Worm (Caenorhabditis elegans) whole organism, young adult: ENCODE results near the gene F26F12.8.

Source experiments
- B0261.1 ChIP-seq: sonication (generic microtip); optimal IDR thresholded peaks from 2 replicates; lab custom pipeline; 2016; ENCODE audit warnings: mild to moderate bottlenecking, missing genetic modification characterization, moderate library complexity, missing compliant biosample characterization
- C17E4.6 ChIP-seq: fragments of 200-800 bp; sonication (Bioruptor generic); IDR thresholded peaks from 2 replicates; pipeline ENCODE4 v1.3.6; 2022; ENCODE audit warnings: missing genetic modification reagents, missing genetic modification characterization, missing compliant biosample characterization
- F22D6.2 ChIP-seq: sonication (generic microtip); optimal IDR thresholded peaks from 2 replicates; lab custom pipeline; 2016; ENCODE audit warnings: mild to moderate bottlenecking, missing genetic modification characterization, missing compliant biosample characterization
- F33H1.4 ChIP-seq: fragments of 200-800 bp; sonication (Bioruptor generic); IDR thresholded peaks from 2 replicates; pipeline ENCODE4 v1.3.6; 2022; ENCODE audit warnings: missing genetic modification reagents, missing genetic modification characterization, missing compliant biosample characterization
- F55B11.4 ChIP-seq: sonication (generic microtip); optimal IDR thresholded peaks from 2 replicates; lab custom pipeline; 2016; ENCODE audit warnings: missing compliant biosample characterization, missing genetic modification characterization, borderline replicate concordance; ENCODE audit not compliant: insufficient read depth
- Y53G8AR.9 ChIP-seq: fragments of 200-800 bp; sonication (Bioruptor generic); conservative IDR thresholded peaks from 2 replicates; pipeline ENCODE4 v1.3.6; 2022; ENCODE audit warnings: missing genetic modification reagents, missing genetic modification characterization, missing compliant biosample characterization
- Y67H2A.10 ChIP-seq: fragments of 200-800 bp; sonication (Bioruptor generic); conservative IDR thresholded peaks from 2 replicates; pipeline ENCODE4 v1.3.6; 2022; ENCODE audit warnings: missing genetic modification reagents, missing genetic modification characterization, missing compliant biosample characterization
- Y95B8A.8 ChIP-seq: fragments of 200-800 bp; sonication (Bioruptor generic); IDR thresholded peaks from 2 replicates; pipeline ENCODE4 v1.3.6; 2022; ENCODE audit warnings: missing genetic modification reagents, missing genetic modification characterization, missing compliant biosample characterization
- akir-1 ChIP-seq: fragments of 200-800 bp; sonication (Bioruptor generic); optimal IDR thresholded peaks from 2 replicates; lab custom pipeline; 2018; ENCODE audit warnings: mild to moderate bottlenecking, missing genetic modification characterization, moderate library complexity, missing compliant biosample characterization
- aptf-2 ChIP-seq: fragments of 200-800 bp; sonication (Bioruptor generic); conservative IDR thresholded peaks from 2 replicates; pipeline ENCODE4 v1.3.6; 2022; ENCODE audit warnings: missing genetic modification reagents, missing genetic modification characterization, missing compliant biosample characterization
- attf-6 ChIP-seq: fragments of 200-800 bp; sonication (Bioruptor generic); IDR thresholded peaks from 2 replicates; pipeline ENCODE4 v1.3.6; 2022; ENCODE audit warnings: missing genetic modification reagents, missing genetic modification characterization, missing compliant biosample characterization
- ceh-100 ChIP-seq: fragments of 200-800 bp; sonication (Bioruptor generic); IDR thresholded peaks from 2 replicates; pipeline ENCODE4 v1.3.6; 2022; ENCODE audit warnings: missing genetic modification reagents, missing genetic modification characterization, missing compliant biosample characterization
- die-1 ChIP-seq: sonication (generic microtip); optimal IDR thresholded peaks from 2 replicates; lab custom pipeline; 2016; ENCODE audit warnings: missing genotype, mild to moderate bottlenecking, missing genetic modification characterization, missing compliant biosample characterization
- dox-1 ChIP-seq: fragments of 200-800 bp; sonication (Bioruptor generic); IDR thresholded peaks from 2 replicates; pipeline ENCODE4 v1.3.6; 2022; ENCODE audit warnings: missing genetic modification reagents, missing genetic modification characterization, missing compliant biosample characterization
- egl-18 ChIP-seq: fragments of 200-800 bp; sonication (Bioruptor generic); IDR thresholded peaks from 2 replicates; pipeline ENCODE4 v1.3.6; 2022; ENCODE audit warnings: missing genetic modification reagents, missing genetic modification characterization, missing compliant biosample characterization
- ekl-4 ChIP-seq: fragments of 200-800 bp; sonication (Bioruptor generic); IDR thresholded peaks from 2 replicates; pipeline ENCODE4 v1.3.6; 2022; ENCODE audit warnings: missing genetic modification reagents, missing genetic modification characterization, missing compliant biosample characterization
- fkh-3 ChIP-seq: sonication (generic microtip); optimal IDR thresholded peaks from 2 replicates; lab custom pipeline; 2016; ENCODE audit warnings: mild to moderate bottlenecking, missing genetic modification characterization, missing compliant biosample characterization
- gei-17 ChIP-seq: fragments of 200-800 bp; sonication (Bioruptor generic); optimal IDR thresholded peaks from 2 replicates; lab custom pipeline; 2018; ENCODE audit warnings: mild to moderate bottlenecking, missing genetic modification characterization, missing compliant biosample characterization
- him-1 ChIP-seq: sonication (generic microtip); optimal IDR thresholded peaks from 2 replicates; lab custom pipeline; 2016; ENCODE audit warnings: missing genotype, missing genetic modification reagents, missing genetic modification characterization, missing compliant biosample characterization
- hmg-1.2 ChIP-seq: fragments of 200-800 bp; sonication (Bioruptor generic); IDR thresholded peaks from 2 replicates; pipeline ENCODE4 v1.3.6; 2022; ENCODE audit warnings: missing genetic modification reagents, missing genetic modification characterization, missing compliant biosample characterization
- let-607 ChIP-seq, 2 experiments: fragments of 200-800 bp in 1 of 2; sonication (Bioruptor generic) in 1 of 2; sonication (generic microtip) in 1 of 2; optimal IDR thresholded peaks; 2 replicates each; lab custom pipeline; 2016 to 2018; ENCODE audit warnings: mild to moderate bottlenecking in 2 of 2, missing compliant biosample characterization in 2 of 2, missing genetic modification characterization in 2 of 2, moderate library complexity in 2 of 2, missing genotype in 1 of 2
- lin-26 ChIP-seq: fragments of 200-800 bp; sonication (Bioruptor generic); IDR thresholded peaks from 2 replicates; pipeline ENCODE4 v1.3.6; 2022; ENCODE audit warnings: missing genetic modification reagents, missing genetic modification characterization, missing compliant biosample characterization
- lin-35 ChIP-seq, 3 experiments: fragments of 150-350 bp in 2 of 3; sonication (generic microtip) in 1 of 3; optimal IDR thresholded peaks; 2 replicates each; lab custom pipeline; 2014 to 2018; ENCODE audit warnings: missing biosample characterization in 3 of 3, missing genetic modification characterization in 3 of 3, missing genetic modification reagents in 3 of 3
- lin-40 ChIP-seq: sonication (generic microtip); optimal IDR thresholded peaks from 2 replicates; lab custom pipeline; 2016; ENCODE audit warnings: missing genetic modification characterization, mild to moderate bottlenecking, missing compliant biosample characterization, missing genotype, missing genetic modification reagents
- lin-54 ChIP-seq: fragments of 200-800 bp; sonication (Bioruptor generic); optimal IDR thresholded peaks from 2 replicates; lab custom pipeline; 2018; ENCODE audit warnings: mild to moderate bottlenecking, missing genetic modification characterization, missing compliant biosample characterization
- lir-1 ChIP-seq: fragments of 200-800 bp; sonication (Bioruptor generic); conservative IDR thresholded peaks from 2 replicates; pipeline ENCODE4 v1.3.6; 2022; ENCODE audit warnings: missing genetic modification reagents, missing genetic modification characterization, missing compliant biosample characterization
- madf-3 ChIP-seq: fragments of 200-800 bp; sonication (Bioruptor generic); IDR thresholded peaks from 2 replicates; pipeline ENCODE4 v1.3.6; 2022; ENCODE audit warnings: missing genetic modification reagents, missing genetic modification characterization, missing compliant biosample characterization
- madf-6 ChIP-seq: fragments of 200-800 bp; sonication (Bioruptor generic); IDR thresholded peaks from 2 replicates; pipeline ENCODE4 v1.3.6; 2022; ENCODE audit warnings: missing genetic modification reagents, missing genetic modification characterization, missing compliant biosample characterization
- mcd-1 ChIP-seq: fragments of 200-800 bp; sonication (Bioruptor generic); IDR thresholded peaks from 2 replicates; pipeline ENCODE4 v1.3.6; 2022; ENCODE audit warnings: missing genetic modification reagents, missing genetic modification characterization, missing compliant biosample characterization
- repo-1 ChIP-seq: sonication (generic microtip); optimal IDR thresholded peaks from 2 replicates; lab custom pipeline; 2017; ENCODE audit warnings: mild to moderate bottlenecking, missing genetic modification characterization, missing compliant biosample characterization
- rpc-1 ChIP-seq, 2 experiments: fragments of 150-350 bp in 1 of 2; sonication (generic microtip) in 1 of 2; optimal IDR thresholded peaks; 2 replicates each; lab custom pipeline; 2014 to 2018; ENCODE audit warnings: missing biosample characterization in 1 of 2, missing genetic modification characterization in 1 of 2, missing genetic modification reagents in 1 of 2, missing genotype in 1 of 2
- sdz-38 ChIP-seq: sonication (generic microtip); optimal IDR thresholded peaks from 2 replicates; lab custom pipeline; 2016; ENCODE audit warnings: missing genotype, missing genetic modification characterization, missing compliant biosample characterization
- tbx-9 ChIP-seq: sonication (generic microtip); optimal IDR thresholded peaks from 2 replicates; lab custom pipeline; 2016; ENCODE audit warnings: borderline replicate concordance, missing genetic modification characterization, inconsistent platforms, missing compliant biosample characterization
- unc-130 ChIP-seq: sonication (generic microtip); optimal IDR thresholded peaks from 2 replicates; lab custom pipeline; 2016; ENCODE audit warnings: missing genetic modification reagents, missing genetic modification characterization, missing compliant biosample characterization
- zim-3 ChIP-seq: sonication (generic microtip); optimal IDR thresholded peaks from 2 replicates; lab custom pipeline; 2017; ENCODE audit warnings: mild to moderate bottlenecking, missing genetic modification characterization, moderate library complexity, missing compliant biosample characterization
- ztf-18 ChIP-seq: sonication (generic microtip); optimal IDR thresholded peaks from 2 replicates; lab custom pipeline; 2016; ENCODE audit warnings: missing genotype, mild to moderate bottlenecking, missing genetic modification characterization, missing compliant biosample characterization
- ztf-28 ChIP-seq: fragments of 200-800 bp; sonication (Bioruptor generic); IDR thresholded peaks from 2 replicates; pipeline ENCODE4 v1.3.6; 2022; ENCODE audit warnings: missing genetic modification reagents, missing genetic modification characterization, missing compliant biosample characterization
- ztf-3 ChIP-seq: fragments of 200-800 bp; sonication (Bioruptor generic); optimal IDR thresholded peaks from 2 replicates; lab custom pipeline; 2018; ENCODE audit warnings: mild to moderate bottlenecking, missing genetic modification characterization, missing compliant biosample characterization

F26F12.8 gene

ce11 chrV:5893015-5893414 lies 30.7 kb upstream of the F26F12.8 start, which contains the start of gene C04E6.7:
Gene C04E6.7 (plus strand): TSS chrV:5893315.
- no peak for TF ChIP-seq ekl-4
- TF ChIP-seq madf-3 = no peak
- no peak for TF ChIP-seq C17E4.6 (GFP tag; lab: Robert Waterston, UW)
- no peak for TF ChIP-seq lir-1 (GFP tag; lab: Robert Waterston, UW)
- TF ChIP-seq lin-40 = no peak
- no peak for TF ChIP-seq gei-17 (GFP tag; lab: Kevin White, UChicago)
- TF ChIP-seq fkh-3 (tag; lab: Kevin White, UChicago) = no peak
- TF ChIP-seq egl-18 (GFP tag; lab: Robert Waterston, UW) = no peak
- TF ChIP-seq lin-26 = no peak
- no peak for TF ChIP-seq Y67H2A.10 (GFP tag; lab: Robert Waterston, UW)
- TF ChIP-seq ztf-28 (GFP tag; lab: Robert Waterston, UW) = no peak
- no peak for TF ChIP-seq attf-6
- no peak for TF ChIP-seq die-1
- TF ChIP-seq lin-54 (GFP tag; lab: Kevin White, UChicago) = no peak
- TF ChIP-seq, all 124 proteins: peak for 0

ce11 chrV:5891204-5891603 lies 28.9 kb upstream of the F26F12.8 start:
- TF ChIP-seq dox-1 (GFP tag; lab: Robert Waterston, UW) (no peak), B0261.1 (tag; lab: Kevin White, UChicago) (no peak), F33H1.4 (GFP tag; lab: Robert Waterston, UW) (no peak), zim-3 (tag; lab: Kevin White, UChicago) (no peak), ceh-100 (no peak), let-607 (tag; optimal IDR thresholded peaks at IDR 0.05; lab: Kevin White, UChicago) (no peak), aptf-2 (GFP tag; lab: Robert Waterston, UW) (no peak), rpc-1 (optimal IDR thresholded peaks at IDR 0.05; lab: Kevin White, UChicago) (no peak), rpc-1 (tag; optimal IDR thresholded peaks at IDR 0.05; lab: Kevin White, UChicago) (no peak), Y95B8A.8 (no peak), F22D6.2 (tag; lab: Kevin White, UChicago) (no peak), F55B11.4 (tag; lab: Kevin White, UChicago) (no peak), lin-35 (GFP tag; optimal IDR thresholded peaks at IDR 0.05; lab: Kevin White, UChicago) (no peak), sdz-38 (tag; lab: Kevin White, UChicago) (no peak), akir-1 (no peak), lin-40 (no peak), repo-1 (tag; lab: Kevin White, UChicago) (no peak), ztf-3 (GFP tag; lab: Kevin White, UChicago) (no peak)

ce11 chrV:5888820-5889219 lies 26.5 kb upstream of the F26F12.8 start:
- TF ChIP-seq unc-130 = no peak
- TF ChIP-seq madf-6 (GFP tag; lab: Robert Waterston, UW) = no peak
- no peak for TF ChIP-seq hmg-1.2 (GFP tag; lab: Robert Waterston, UW)
- TF ChIP-seq mcd-1 = no peak
- TF ChIP-seq Y53G8AR.9 (GFP tag; lab: Robert Waterston, UW) = no peak
- no peak for TF ChIP-seq tbx-9 (tag; lab: Kevin White, UChicago)
- TF ChIP-seq him-1 (tag; lab: Kevin White, UChicago) = no peak
- TF ChIP-seq ztf-18 = no peak
